Worm (Caenorhabditis elegans) whole organism, mixed stage, embryonic: ENCODE results near the gene Y46C8AL.11.

Experiments used
- hlh-1 ChIP-seq: fragments of 150-350 bp; optimal IDR thresholded peaks from 2 replicates; lab custom pipeline; 2014; ENCODE audit warnings: missing biosample characterization, missing genetic modification reagents, missing genetic modification characterization
- lsy-2 ChIP-seq: fragments of 150-350 bp; optimal IDR thresholded peaks from 2 replicates; lab custom pipeline; 2014; ENCODE audit warnings: missing biosample characterization, missing genetic modification characterization
- mep-1 ChIP-seq: fragments of 150-350 bp; optimal IDR thresholded peaks from 2 replicates; lab custom pipeline; 2017; ENCODE audit warnings: missing biosample characterization, missing genetic modification reagents, missing genetic modification characterization, inconsistent platforms
- nhr-28 ChIP-seq: fragments of 150-350 bp; optimal IDR thresholded peaks from 2 replicates; lab custom pipeline; 2014; ENCODE audit warnings: missing biosample characterization, missing genetic modification characterization
- sem-2 ChIP-seq: fragments of 200-800 bp; sonication (Bioruptor generic); optimal IDR thresholded peaks from 2 replicates; lab custom pipeline; 2018; ENCODE audit warnings: mild to moderate bottlenecking, missing genetic modification characterization, missing compliant biosample characterization

ce11 chrIV:3956705-3957104 lies 13.6 kb downstream of the Y46C8AL.11 start, which contains the start of gene clec-74:
- TF ChIP-seq nhr-28 (tag; lab: Kevin White, UChicago) = no peak
- no peak for TF ChIP-seq mep-1 (tag; lab: Kevin White, UChicago)
- no peak for TF ChIP-seq lsy-2 (tag; lab: Kevin White, UChicago)
- no peak for TF ChIP-seq hlh-1 (tag; lab: Kevin White, UChicago)
- no peak for TF ChIP-seq sem-2 (GFP tag; lab: Kevin White, UChicago)
